Fruit fly (Drosophila melanogaster) whole organism, embryonic: ENCODE measurements around the gene rgn.
A peak's percentile ranks its signal among the peaks of the same experiment; 100 is the strongest.

Source experiments
- ATbp ChIP-seq: fragments of 200-800 bp; sonication (Bioruptor generic); optimal IDR thresholded peaks from 2 replicates; lab custom pipeline; 2017; ENCODE audit warnings: missing biosample characterization, mild to moderate bottlenecking, missing genetic modification characterization, missing genetic modification reagents
- Aef1 ChIP-seq: fragments of 200-800 bp; sonication (Bioruptor generic); IDR thresholded peaks from 3 replicates; pipeline ENCODE4 v1.3.6; 2022; ENCODE audit warnings: missing biosample characterization, missing genetic modification characterization
- Bdp1 ChIP-seq: fragments of 200-800 bp; sonication (Bioruptor generic); optimal IDR thresholded peaks from 3 replicates; lab custom pipeline; 2016; ENCODE audit warnings: missing biosample characterization, missing genetic modification characterization
- Bgb ChIP-seq: fragments of 200-800 bp; sonication (Bioruptor generic); IDR thresholded peaks from 2 replicates; pipeline ENCODE4 v1.3.6; 2022; ENCODE audit warnings: missing biosample characterization, missing genetic modification characterization; ENCODE audit not compliant: partially characterized antibody
- CG17568 ChIP-seq: fragments of 200-800 bp; sonication (Bioruptor generic); optimal IDR thresholded peaks from 2 replicates; lab custom pipeline; 2018; ENCODE audit warnings: missing biosample characterization, mild to moderate bottlenecking, missing genetic modification characterization, moderate library complexity
- CG17912 ChIP-seq: fragments of 200-800 bp; sonication (Bioruptor generic); optimal IDR thresholded peaks from 2 replicates; lab custom pipeline; 2018; ENCODE audit warnings: missing biosample characterization, mild to moderate bottlenecking, missing genetic modification characterization
- CG18619 ChIP-seq: fragments of 200-800 bp; sonication (Bioruptor generic); optimal IDR thresholded peaks from 3 replicates; lab custom pipeline; 2017; ENCODE audit warnings: missing biosample characterization, mild to moderate bottlenecking, missing genetic modification characterization
- CG2889 ChIP-seq: fragments of 200-800 bp; sonication (Bioruptor generic); IDR thresholded peaks from 3 replicates; pipeline ENCODE4 v1.3.6; 2022; ENCODE audit warnings: missing biosample characterization, missing genetic modification characterization
- CG30020 ChIP-seq: fragments of 200-800 bp; optimal IDR thresholded peaks from 2 replicates; lab custom pipeline; 2019; ENCODE audit warnings: missing biosample characterization, mild to moderate bottlenecking, missing genetic modification characterization, moderate library complexity
- CG31388 ChIP-seq: fragments of 200-800 bp; sonication (Bioruptor generic); optimal IDR thresholded peaks from 2 replicates; lab custom pipeline; 2016; ENCODE audit warnings: missing biosample characterization, missing genetic modification characterization
- CG4328 ChIP-seq: fragments of 200-800 bp; sonication (Bioruptor generic); optimal IDR thresholded peaks from 3 replicates; lab custom pipeline; 2017; ENCODE audit warnings: missing biosample characterization, missing genetic modification reagents, missing genetic modification characterization
- CG4707 ChIP-seq: fragments of 200-800 bp; sonication (Bioruptor generic); optimal IDR thresholded peaks from 2 replicates; lab custom pipeline; 2018; ENCODE audit warnings: missing biosample characterization, mild to moderate bottlenecking, missing genetic modification characterization, moderate library complexity
- CG4854 ChIP-seq: fragments of 200-800 bp; sonication (Bioruptor generic); optimal IDR thresholded peaks from 2 replicates; lab custom pipeline; 2016; ENCODE audit warnings: missing biosample characterization, missing genetic modification characterization, inconsistent platforms
- CG8290 ChIP-seq, 3 experiments: fragments of 200-800 bp; sonication (Bioruptor generic); optimal IDR thresholded peaks; 2 replicates each; lab custom pipeline; 2016 to 2019; ENCODE audit warnings: missing biosample characterization in 3 of 3, missing genetic modification characterization in 3 of 3, mild to moderate bottlenecking in 2 of 3, moderate library complexity in 1 of 3
- Camta ChIP-seq: fragments of 200-800 bp; sonication (Bioruptor generic); optimal IDR thresholded peaks from 2 replicates; lab custom pipeline; 2016; ENCODE audit warnings: missing biosample characterization, missing genetic modification characterization
- Dbx ChIP-seq: fragments of 200-800 bp; sonication (Bioruptor generic); IDR thresholded peaks from 3 replicates; pipeline ENCODE4 v1.3.6; 2022; ENCODE audit warnings: missing biosample characterization, missing genetic modification characterization
- HLH4C ChIP-seq: fragments of 200-800 bp; sonication (Bioruptor generic); IDR thresholded peaks from 3 replicates; pipeline ENCODE4 v1.3.6; 2022; ENCODE audit warnings: missing biosample characterization, missing genetic modification characterization; ENCODE audit not compliant: partially characterized antibody
- Hmr ChIP-seq: fragments of 200-800 bp; sonication (Bioruptor generic); optimal IDR thresholded peaks from 3 replicates; lab custom pipeline; 2017; ENCODE audit warnings: mild to moderate bottlenecking, missing biosample characterization, missing genetic modification reagents, missing genetic modification characterization
- Mes4 ChIP-seq: fragments of 200-800 bp; sonication (Bioruptor generic); optimal IDR thresholded peaks from 2 replicates; lab custom pipeline; 2016; ENCODE audit warnings: missing biosample characterization, missing genetic modification characterization
- Myb ChIP-seq: fragments of 200-800 bp; sonication (Bioruptor generic); optimal IDR thresholded peaks from 2 replicates; lab custom pipeline; 2016; ENCODE audit warnings: missing biosample characterization, missing genetic modification characterization
- Nf-YB ChIP-seq: fragments of 200-800 bp; sonication (Bioruptor generic); optimal IDR thresholded peaks from 3 replicates; lab custom pipeline; 2019; ENCODE audit warnings: missing biosample characterization, mild to moderate bottlenecking, missing genetic modification characterization, moderate library complexity
- Poxn ChIP-seq: fragments of 200-800 bp; sonication (Bioruptor generic); IDR thresholded peaks from 2 replicates; pipeline ENCODE4 v1.3.6; 2022; ENCODE audit warnings: missing biosample characterization, missing genetic modification characterization
- Rfx ChIP-seq: fragments of 200-800 bp; sonication (Bioruptor generic); IDR thresholded peaks from 2 replicates; pipeline ENCODE4 v1.3.6; 2022; ENCODE audit warnings: missing biosample characterization, missing genetic modification characterization
- Side ChIP-seq: fragments of 200-800 bp; sonication (Bioruptor generic); optimal IDR thresholded peaks from 2 replicates; lab custom pipeline; 2016; ENCODE audit warnings: missing biosample characterization, missing genetic modification characterization
- Sox100B ChIP-seq: fragments of 200-800 bp; sonication (Bioruptor generic); optimal IDR thresholded peaks from 3 replicates; lab custom pipeline; 2018; ENCODE audit warnings: missing biosample characterization, mild to moderate bottlenecking, missing genetic modification characterization
- Sry-δ ChIP-seq: fragments of 200-800 bp; sonication (Bioruptor generic); optimal IDR thresholded peaks from 2 replicates; lab custom pipeline; 2016; ENCODE audit warnings: missing biosample characterization, missing genetic modification characterization
- Usf ChIP-seq: fragments of 200-800 bp; sonication (Bioruptor generic); optimal IDR thresholded peaks from 2 replicates; lab custom pipeline; 2017; ENCODE audit warnings: missing genotype, missing biosample characterization, missing genetic modification characterization
- ab ChIP-seq: fragments of 200-800 bp; sonication (Bioruptor generic); optimal IDR thresholded peaks from 2 replicates; lab custom pipeline; 2016; ENCODE audit warnings: missing biosample characterization, missing genetic modification characterization
- ash1 ChIP-seq: fragments of 200-800 bp; sonication (Bioruptor generic); optimal IDR thresholded peaks from 2 replicates; lab custom pipeline; 2018; ENCODE audit warnings: missing biosample characterization, mild to moderate bottlenecking, missing genetic modification characterization
- bbx ChIP-seq: fragments of 200-800 bp; sonication (Bioruptor generic); IDR thresholded peaks from 2 replicates; pipeline ENCODE4 v1.3.6; 2022; ENCODE audit warnings: missing biosample characterization, missing genetic modification characterization; ENCODE audit not compliant: partially characterized antibody
- cas ChIP-seq: fragments of 200-800 bp; sonication (Bioruptor generic); IDR thresholded peaks from 2 replicates; pipeline ENCODE4 v1.3.6; 2022; ENCODE audit warnings: missing biosample characterization, missing genetic modification characterization
- cato ChIP-seq: fragments of 200-800 bp; sonication (Bioruptor generic); optimal IDR thresholded peaks from 2 replicates; lab custom pipeline; 2016; ENCODE audit warnings: missing biosample characterization, missing genetic modification characterization, borderline replicate concordance
- crc ChIP-seq: fragments of 200-800 bp; sonication (Bioruptor generic); optimal IDR thresholded peaks from 2 replicates; lab custom pipeline; 2016; ENCODE audit warnings: missing biosample characterization, missing genetic modification characterization
- fru ChIP-seq: fragments of >200 bp; optimal IDR thresholded peaks from 2 replicates; lab custom pipeline; 2017
- gem ChIP-seq: fragments of 200-800 bp; sonication (Bioruptor generic); optimal IDR thresholded peaks from 2 replicates; lab custom pipeline; 2019; ENCODE audit warnings: missing biosample characterization, mild to moderate bottlenecking, missing genetic modification characterization, moderate library complexity
- gfzf ChIP-seq: fragments of 200-800 bp; sonication (Bioruptor generic); optimal IDR thresholded peaks from 2 replicates; lab custom pipeline; 2016; ENCODE audit warnings: missing biosample characterization, mild to moderate bottlenecking, missing genetic modification characterization, moderate library complexity
- gsb-n ChIP-seq: fragments of 200-800 bp; sonication (Bioruptor generic); optimal IDR thresholded peaks from 3 replicates; lab custom pipeline; 2018; ENCODE audit warnings: missing biosample characterization, mild to moderate bottlenecking, missing genetic modification characterization
- gt ChIP-seq: fragments of 200-800 bp; sonication (Bioruptor generic); IDR thresholded peaks from 2 replicates; pipeline ENCODE4 v1.3.6; 2022; ENCODE audit warnings: missing biosample characterization, missing genetic modification characterization
- kay ChIP-seq: fragments of 200-800 bp; sonication (Bioruptor generic); optimal IDR thresholded peaks from 2 replicates; lab custom pipeline; 2016; ENCODE audit warnings: missing biosample characterization, missing genetic modification characterization
- peb ChIP-seq: fragments of 200-800 bp; sonication (Bioruptor generic); IDR thresholded peaks from 2 replicates; pipeline ENCODE4 v1.3.6; 2022; ENCODE audit warnings: missing biosample characterization, missing genetic modification characterization
- pita ChIP-seq: fragments of 200-800 bp; sonication (Bioruptor generic); optimal IDR thresholded peaks from 2 replicates; lab custom pipeline; 2017; ENCODE audit warnings: missing biosample characterization, mild to moderate bottlenecking, missing genetic modification characterization
- ro ChIP-seq: fragments of 200-800 bp; sonication (Bioruptor generic); IDR thresholded peaks from 2 replicates; pipeline ENCODE4 v1.3.6; 2022; ENCODE audit warnings: missing biosample characterization, missing genetic modification characterization
- salm ChIP-seq: fragments of 200-800 bp; sonication (Bioruptor generic); optimal IDR thresholded peaks from 2 replicates; lab custom pipeline; 2018; ENCODE audit warnings: missing biosample characterization, mild to moderate bottlenecking, missing genetic modification characterization
- tap ChIP-seq: fragments of 200-800 bp; optimal IDR thresholded peaks from 3 replicates; lab custom pipeline; 2019; ENCODE audit warnings: missing biosample characterization, mild to moderate bottlenecking, missing genetic modification characterization, moderate library complexity
- twi ChIP-seq: fragments of 200-800 bp; optimal IDR thresholded peaks from 2 replicates; lab custom pipeline; 2019; ENCODE audit warnings: missing biosample characterization, mild to moderate bottlenecking, missing genetic modification characterization, moderate library complexity
- vfl ChIP-seq: fragments of 200-800 bp; sonication (Bioruptor generic); optimal IDR thresholded peaks from 2 replicates; lab custom pipeline; 2016; ENCODE audit warnings: missing biosample characterization, missing genetic modification characterization
- vvl ChIP-seq: fragments of 200-800 bp; sonication (Bioruptor generic); IDR thresholded peaks from 2 replicates; pipeline ENCODE4 v1.3.6; 2022; ENCODE audit warnings: missing biosample characterization, missing genetic modification characterization

Gene rgn

DNA sequence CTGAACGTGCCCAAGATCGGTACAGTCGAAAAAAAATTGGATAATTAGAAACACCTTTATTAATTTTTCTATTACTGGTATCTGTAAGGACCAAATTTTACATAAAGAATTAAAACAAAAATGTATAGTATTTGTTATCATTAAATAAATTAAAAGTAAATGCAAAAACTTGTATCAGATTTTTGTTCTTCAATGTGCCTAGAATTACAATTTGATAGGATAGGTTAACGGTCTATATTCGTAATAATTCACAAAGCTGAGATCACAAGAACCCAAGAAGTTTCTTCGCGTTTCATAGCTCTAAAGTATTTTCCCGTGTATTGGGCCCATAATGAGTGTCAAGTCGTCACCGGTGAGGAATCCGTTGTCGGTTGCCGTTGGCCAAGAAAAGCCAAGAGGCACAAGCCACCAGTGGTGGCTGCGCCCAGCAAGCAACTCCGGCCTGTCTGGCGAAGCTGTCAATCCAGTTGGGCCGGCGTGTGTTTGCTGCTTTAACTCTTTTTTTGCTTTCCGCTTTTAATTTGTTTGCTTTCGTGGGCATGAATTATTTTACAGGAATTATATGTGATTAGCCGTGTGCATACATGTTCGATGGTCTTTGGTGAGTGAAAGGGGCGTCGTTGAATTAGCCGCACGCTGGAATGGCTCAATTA is 35.7 kb downstream of the rgn start (continued):
- no peak for TF ChIP-seq CG17568 (GFP tag; lab: Kevin White, UChicago)
- TF ChIP-seq gem (tag; lab: Kevin White, UChicago) = peak; percentile 79
- no peak for TF ChIP-seq Side (GFP tag; lab: Kevin White, UChicago)
- TF ChIP-seq CG4328 (GFP tag; lab: Kevin White, UChicago) = no peak
- TF ChIP-seq Sox100B (GFP tag; lab: Kevin White, UChicago) = no peak
- TF ChIP-seq CG8290 (GFP tag; optimal IDR thresholded peaks at IDR 0.05; lab: Kevin White, UChicago) = no peak
- TF ChIP-seq CG8290 (tag; optimal IDR thresholded peaks at IDR 0.05; lab: Kevin White, UChicago) = no peak
- TF ChIP-seq Sry-δ = no peak
- TF ChIP-seq pita = no peak
- no peak for TF ChIP-seq cas (GFP tag; lab: Robert Waterston, UW)
- TF ChIP-seq Hmr = peak; percentile 61
- TF ChIP-seq Bgb (GFP tag; lab: Robert Waterston, UW) = no peak
- TF ChIP-seq CG17912 (GFP tag; lab: Kevin White, UChicago) = no peak
- no peak for TF ChIP-seq Bdp1 (GFP tag; lab: Kevin White, UChicago)
- TF ChIP-seq CG4854 (GFP tag; lab: Kevin White, UChicago) = no peak
- TF ChIP-seq Poxn (GFP tag; lab: Robert Waterston, UW) = no peak
- TF ChIP-seq Myb (GFP tag; lab: Kevin White, UChicago) = no peak
- peak; percentile 26 for TF ChIP-seq tap (tag; lab: Kevin White, UChicago)
- no peak for TF ChIP-seq CG31388 (GFP tag; lab: Kevin White, UChicago)
- no peak for TF ChIP-seq HLH4C (GFP tag; lab: Robert Waterston, UW)
- TF ChIP-seq CG30020 (tag; lab: Kevin White, UChicago) = no peak

DNA sequence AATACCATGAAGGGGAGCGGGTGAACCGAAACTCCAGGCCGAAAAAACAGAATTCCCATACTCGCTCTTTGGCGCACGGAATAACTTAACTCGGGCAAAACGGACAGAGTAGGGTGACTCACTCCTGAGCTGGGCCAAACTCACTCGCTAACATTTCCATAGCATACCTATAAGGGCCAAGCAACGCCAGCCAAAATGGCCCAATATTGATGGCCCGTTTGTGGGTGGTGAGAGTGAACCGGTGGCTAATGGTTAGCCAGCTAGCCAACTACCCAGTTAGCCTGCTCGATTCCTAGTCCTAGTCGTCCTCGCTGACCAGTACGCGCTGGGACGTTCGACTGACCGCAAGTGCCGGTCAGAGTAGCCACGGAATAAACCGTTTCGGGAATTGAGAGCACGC is 45.2 kb downstream of the rgn start, which contains the start of gene CG33288:
Gene CG33288, plus strand, starts transcription at position 301 of the 400 bp plus-strand sequence.
- TF ChIP-seq Usf (GFP tag; lab: Kevin White, UChicago) (no peak), Dbx (0 out of 3 replicates have a peak, but pooled peaks have one; percentile 21)
- TF ChIP-seq, all 482 proteins: peak for 1

DNA sequence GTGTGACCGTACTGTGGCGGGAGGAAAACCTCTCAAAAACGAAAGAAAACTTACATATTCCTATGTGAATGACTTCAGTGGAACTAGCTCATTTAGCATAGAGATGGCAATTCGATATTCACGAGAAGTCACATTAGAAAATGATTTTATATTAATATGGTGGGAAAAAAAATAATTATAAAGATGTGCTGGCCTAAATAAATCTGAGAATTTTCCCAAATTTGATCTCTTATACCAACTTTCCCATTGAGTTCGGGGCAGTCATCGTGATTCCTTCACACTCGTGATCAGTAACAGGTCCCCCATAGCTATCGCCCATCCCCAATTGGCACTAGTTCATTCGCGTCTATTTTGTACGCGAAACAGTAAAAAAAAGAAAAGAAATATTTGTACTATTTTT is 50.8 kb downstream of the rgn start, which contains the start of the genes barc and Aef1:
Gene barc, minus strand, starts transcription at position 37 of the 400 bp plus-strand sequence.
Gene Aef1, plus strand, starts transcription at position 325 of the 400 bp plus-strand sequence.
- TF ChIP-seq CG18619 (GFP tag; lab: Kevin White, UChicago) = peak; percentile 78
- peak; percentile 85 for TF ChIP-seq vvl (GFP tag; lab: Robert Waterston, UW)
- peak; percentile 93 for TF ChIP-seq Rfx (GFP tag; lab: Robert Waterston, UW)
- peak; percentile 82 for TF ChIP-seq Camta
- peak; percentile 80 for TF ChIP-seq cato
- peak; percentile 79 for TF ChIP-seq Usf (GFP tag; lab: Kevin White, UChicago)
- peak; percentile 46; the same call in 1 of the 2 replicates for TF ChIP-seq bbx
- peak; percentile 58; the same call in 1 of the 2 replicates for TF ChIP-seq gt (GFP tag; lab: Robert Waterston, UW)
- peak; percentile 83 for TF ChIP-seq vfl (GFP tag; lab: Kevin White, UChicago)
- peak; percentile 71; the same call in 2 of the 3 replicates for TF ChIP-seq CG2889
- peak; percentile 49 for TF ChIP-seq Mes4
- peak; percentile 27 for TF ChIP-seq salm
- TF ChIP-seq gfzf (GFP tag; lab: Kevin White, UChicago) = peak; percentile 78
- TF ChIP-seq ATbp = peak; percentile 42
- TF ChIP-seq CG4854 (GFP tag; lab: Kevin White, UChicago) = peak; percentile 79
- TF ChIP-seq ash1 (GFP tag; lab: Kevin White, UChicago) = no peak
- peak; percentile 64 for TF ChIP-seq peb
- peak; percentile 83 for TF ChIP-seq twi (tag; lab: Kevin White, UChicago)
- TF ChIP-seq Nf-YB = peak; percentile 53
- peak; percentile 72 for TF ChIP-seq crc (GFP tag; lab: Kevin White, UChicago)
- TF ChIP-seq ab (GFP tag; lab: Kevin White, UChicago) = peak; percentile 85
- peak; percentile 64 for TF ChIP-seq gsb-n
- TF ChIP-seq CG4707 (GFP tag; lab: Kevin White, UChicago) = no peak
- no peak for TF ChIP-seq fru (lab: Kevin White, UChicago)
- TF ChIP-seq Aef1 (GFP tag; lab: Robert Waterston, UW) = peak; percentile 98
- peak; percentile 80 for TF ChIP-seq ro (GFP tag; lab: Robert Waterston, UW)
- TF ChIP-seq kay = peak; percentile 78
